Fruit fly (Drosophila melanogaster): ENCODE results near the gene CG16890.

Gene CG16890

DNA sequence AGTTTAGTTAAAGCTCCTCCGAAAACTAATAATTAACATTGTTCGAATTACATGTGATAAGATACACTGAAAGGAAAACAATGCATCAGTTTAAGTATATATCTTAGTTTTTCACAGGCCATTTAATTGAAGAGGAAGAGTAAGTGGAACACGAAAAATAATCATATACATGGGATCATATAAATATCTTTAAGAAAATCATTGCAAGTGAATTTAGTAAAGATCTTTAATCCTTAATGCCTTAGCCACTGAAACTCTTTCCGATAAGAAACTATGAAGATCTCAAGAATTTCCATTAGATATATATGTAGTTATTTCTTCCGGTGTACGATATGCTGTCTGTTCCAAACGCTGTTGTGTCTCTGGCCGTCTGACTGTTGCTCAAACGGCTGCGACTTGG lies 5.5 kb downstream of the CG16890 start (continued):
- TF ChIP-seq CG6175 (GFP tag; IDR thresholded peaks at IDR 0.05) (no peak), sd (tag; optimal IDR thresholded peaks at IDR 0.05) (no peak), CG13296 (GFP tag; optimal IDR thresholded peaks at IDR 0.05) (peak; percentile 18), slbo (GFP tag; IDR thresholded peaks at IDR 0.05) (peak; percentile 73), CG17568 (GFP tag; optimal IDR thresholded peaks at IDR 0.05) (no peak), gt (GFP tag; IDR thresholded peaks at IDR 0.05) (no peak), dysf (GFP tag; IDR thresholded peaks at IDR 0.05) (peak; percentile 74), CG5180 (GFP tag; optimal IDR thresholded peaks at IDR 0.05) (no peak), shn (GFP tag; optimal IDR thresholded peaks at IDR 0.05) (no peak), CG43689 (GFP tag; IDR thresholded peaks at IDR 0.05) (0 out of 2 replicates have a peak, but pooled peaks have one; percentile 14), CG7786 (GFP tag; optimal IDR thresholded peaks at IDR 0.05) (peak; percentile 6), crc (GFP tag; optimal IDR thresholded peaks at IDR 0.05) (no peak), fd64A (GFP tag; optimal IDR thresholded peaks at IDR 0.05) (no peak), odd (GFP tag; optimal IDR thresholded peaks at IDR 0.05) (peak; percentile 47), Fer2 (tag; optimal IDR thresholded peaks at IDR 0.05) (no peak), CG13624 (GFP tag; optimal IDR thresholded peaks at IDR 0.05) (peak; percentile 40), vnd (GFP tag; IDR thresholded peaks at IDR 0.05; ENCODE audit: partially characterized antibody) (no peak), Xbp1 (GFP tag; optimal IDR thresholded peaks at IDR 0.05) (peak; percentile 48), ewg (GFP tag; optimal IDR thresholded peaks at IDR 0.05) (peak; percentile 55), CG3838 (GFP tag; optimal IDR thresholded peaks at IDR 0.05) (no peak), CG17612 (GFP tag; IDR thresholded peaks at IDR 0.05) (no peak), pfk (GFP tag; optimal IDR thresholded peaks at IDR 0.05) (no peak), ro (GFP tag; IDR thresholded peaks at IDR 0.05) (no peak), D19A (tag; optimal IDR thresholded peaks at IDR 0.05) (peak; percentile 66), insv (GFP tag; optimal IDR thresholded peaks at IDR 0.05) (no peak), kah (GFP tag; optimal IDR thresholded peaks at IDR 0.05) (no peak), Camta (GFP tag; optimal IDR thresholded peaks at IDR 0.05) (peak; percentile 17), Sin3A (optimal IDR thresholded peaks at IDR 0.05) (no peak), aop (GFP tag; IDR thresholded peaks at IDR 0.05) (no peak), Dip3 (GFP tag; optimal IDR thresholded peaks at IDR 0.05) (no peak), Bteb2 (GFP tag; optimal IDR thresholded peaks at IDR 0.05) (peak; percentile 52), CG4328 (GFP tag; optimal IDR thresholded peaks at IDR 0.05) (no peak), CG17385 (GFP tag; optimal IDR thresholded peaks at IDR 0.05) (peak; percentile 75), sob (GFP tag; IDR thresholded peaks at IDR 0.05) (peak; percentile 40; the same call in 1 of the 2 replicates), CG13123 (GFP tag; optimal IDR thresholded peaks at IDR 0.05) (no peak), CG31441 (GFP tag; IDR thresholded peaks at IDR 0.05) (peak; percentile 58; the same call in 1 of the 2 replicates), ftz-f1 (GFP tag; optimal IDR thresholded peaks at IDR 0.05) (no peak), Optix (GFP tag; IDR thresholded peaks at IDR 0.05) (no peak), ERR (GFP tag; optimal IDR thresholded peaks at IDR 0.05) (no peak), chn (GFP tag; optimal IDR thresholded peaks at IDR 0.05) (peak; percentile 18), CG14965 (GFP tag; optimal IDR thresholded peaks at IDR 0.05; ENCODE audit: borderline replicate concordance) (no peak), pan (optimal IDR thresholded peaks at IDR 0.05) (no peak), pan (GFP tag; optimal IDR thresholded peaks at IDR 0.05 in 1 of 2, IDR thresholded peaks at IDR 0.05 in 1 of 2) (peak in 1 of 2 experiments; percentile 47), MBD-R2 (GFP tag; IDR thresholded peaks at IDR 0.05) (no peak), Eip74EF (GFP tag; optimal IDR thresholded peaks at IDR 0.05) (peak in 1 of 2 experiments; percentile 66), Dek (tag; optimal IDR thresholded peaks at IDR 0.05) (peak; percentile 54), CG30403 (GFP tag; optimal IDR thresholded peaks at IDR 0.05) (peak; percentile 76), nerfin-2 (GFP tag; IDR thresholded peaks at IDR 0.05; ENCODE audit: partially characterized antibody) (no peak), usp (GFP tag; optimal IDR thresholded peaks at IDR 0.05) (no peak), dm (GFP tag; optimal IDR thresholded peaks at IDR 0.05) (no peak), stc (GFP tag; IDR thresholded peaks at IDR 0.05) (peak; percentile 63), NfI (GFP tag; optimal IDR thresholded peaks at IDR 0.05) (peak; percentile 53)
